Fruit fly (Drosophila melanogaster) Kc167 (cell line): ENCODE measurements around the gene TyrR.

Experiments used
- Sin3A ChIP-seq: fragments of >200 bp; optimal IDR thresholded peaks from 2 replicates; lab custom pipeline; 2018; ENCODE audit warnings: missing external identifiers
- h ChIP-seq: fragments of >200 bp; optimal IDR thresholded peaks from 3 replicates; lab custom pipeline; 2018; ENCODE audit warnings: missing external identifiers
- insv ChIP-seq: fragments of >200 bp; optimal IDR thresholded peaks from 3 replicates; lab custom pipeline; 2018; ENCODE audit warnings: missing external identifiers
- psq ChIP-seq: fragments of >200 bp; optimal IDR thresholded peaks from 2 replicates; lab custom pipeline; 2017; ENCODE audit warnings: missing external identifiers
- ttk ChIP-seq: sonication (Bioruptor generic); optimal IDR thresholded peaks from 2 replicates; lab custom pipeline; 2017; ENCODE audit warnings: missing external identifiers

DNA sequence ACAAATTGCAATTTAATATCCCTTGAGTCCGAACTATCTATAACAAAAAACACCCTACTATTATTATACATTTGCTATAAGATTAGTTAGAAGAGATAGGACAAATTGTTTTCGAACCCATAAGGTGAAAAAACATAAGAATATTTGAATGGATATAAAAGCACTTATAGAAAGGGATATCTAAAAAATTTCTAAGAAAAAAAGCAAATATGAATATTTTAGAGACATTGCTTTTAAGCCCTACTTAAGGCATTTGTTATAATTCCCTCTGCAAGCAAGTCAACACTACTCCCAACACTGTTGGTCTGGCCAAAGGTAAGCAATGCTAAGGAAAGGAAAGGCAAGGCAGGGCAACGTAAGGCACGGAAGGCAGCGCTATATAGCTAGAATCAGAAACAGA is 52.6 kb downstream of the TyrR start:
- TF ChIP-seq psq (lab: Kevin White, UChicago) = no peak
- TF ChIP-seq insv = no peak
- TF ChIP-seq h (lab: Kevin White, UChicago) = no peak
- TF ChIP-seq Sin3A (lab: Kevin White, UChicago) = no peak
- TF ChIP-seq ttk (lab: Kevin White, UChicago) = no peak
